Worm (Caenorhabditis elegans) whole organism, L4 larva: ENCODE data around the gene ykt-6.
A peak's percentile ranks its signal among the peaks of the same experiment; 100 is the strongest.

Source experiments
- D1046.2 ChIP-seq: fragments of 200-800 bp; sonication (Bioruptor generic); IDR thresholded peaks from 2 replicates; pipeline ENCODE4 v1.3.6; 2022; ENCODE audit warnings: missing genetic modification characterization, missing compliant biosample characterization
- F26F4.8 ChIP-seq: fragments of 200-800 bp; sonication (Bioruptor generic); conservative IDR thresholded peaks from 2 replicates; pipeline ENCODE4 v1.3.6; 2022; ENCODE audit warnings: missing genetic modification characterization, missing compliant biosample characterization
- F37D6.2 ChIP-seq: sonication (generic microtip); optimal IDR thresholded peaks from 2 replicates; lab custom pipeline; 2016; ENCODE audit warnings: mild to moderate bottlenecking, missing genetic modification characterization, missing compliant biosample characterization
- F44E2.7 ChIP-seq: fragments of 200-800 bp; sonication (Bioruptor generic); IDR thresholded peaks from 2 replicates; pipeline ENCODE4 v2.1.2; 2022; ENCODE audit warnings: missing genetic modification characterization, missing compliant biosample characterization
- F49E8.2 ChIP-seq: sonication (generic microtip); optimal IDR thresholded peaks from 2 replicates; lab custom pipeline; 2016; ENCODE audit warnings: missing compliant biosample characterization, mild to moderate bottlenecking, missing genetic modification characterization, borderline replicate concordance
- R02D3.7 ChIP-seq: fragments of 150-350 bp; sonication (generic microtip); optimal IDR thresholded peaks from 3 replicates; lab custom pipeline; 2014; ENCODE audit warnings: missing biosample characterization, missing genetic modification characterization
- T26A8.4 ChIP-seq: fragments of 200-800 bp; sonication (Bioruptor generic); IDR thresholded peaks from 2 replicates; pipeline ENCODE4 v1.3.6; 2022; ENCODE audit warnings: missing genetic modification characterization, missing compliant biosample characterization
- Y48G9A.11 ChIP-seq: fragments of 200-800 bp; sonication (Bioruptor generic); IDR thresholded peaks from 2 replicates; pipeline ENCODE4 v1.3.6; 2022; ENCODE audit warnings: missing genetic modification reagents, missing genetic modification characterization, missing compliant biosample characterization
- ZK546.5 ChIP-seq, 2 experiments: sonication (generic microtip); optimal IDR thresholded peaks; 2 replicates each; lab custom pipeline; 2017; ENCODE audit warnings: missing biosample characterization in 2 of 2, missing genetic modification characterization in 2 of 2
- aly-2 ChIP-seq: sonication (generic microtip); optimal IDR thresholded peaks from 2 replicates; lab custom pipeline; 2018; ENCODE audit warnings: missing biosample characterization, missing genetic modification characterization
- ama-1 ChIP-seq: fragments of 150-350 bp; optimal IDR thresholded peaks from 2 replicates; lab custom pipeline; 2014; ENCODE audit warnings: inconsistent platforms, mixed read lengths
- cey-2 ChIP-seq: sonication (generic microtip); optimal IDR thresholded peaks from 3 replicates; lab custom pipeline; 2017; ENCODE audit warnings: missing genetic modification characterization, mild to moderate bottlenecking, missing compliant biosample characterization, antibody characterized with exemption, borderline replicate concordance; ENCODE audit not compliant: insufficient read depth
- ctbp-1 ChIP-seq: fragments of 200-800 bp; sonication (Bioruptor generic); IDR thresholded peaks from 2 replicates; pipeline ENCODE4 v1.3.6; 2022; ENCODE audit warnings: missing genetic modification reagents, missing genetic modification characterization, missing compliant biosample characterization
- daf-16 ChIP-seq, 3 experiments: sonication (generic microtip); optimal IDR thresholded peaks; 2 replicates each; lab custom pipeline; 2016 to 2017; ENCODE audit warnings: missing genetic modification characterization in 3 of 3, missing genetic modification reagents in 3 of 3, mild to moderate bottlenecking in 2 of 3, missing compliant biosample characterization in 2 of 3, missing biosample characterization in 1 of 3, moderate library complexity in 1 of 3
- daf-8 ChIP-seq: fragments of 200-800 bp; sonication (Bioruptor generic); IDR thresholded peaks from 2 replicates; pipeline ENCODE4 v1.3.6; 2022; ENCODE audit warnings: missing genetic modification characterization, missing compliant biosample characterization
- dmd-9 ChIP-seq: fragments of 200-800 bp; sonication (Bioruptor generic); IDR thresholded peaks from 2 replicates; pipeline ENCODE4 v1.3.6; 2022; ENCODE audit warnings: missing genetic modification reagents, missing genetic modification characterization, missing compliant biosample characterization
- dve-1 ChIP-seq: sonication (generic microtip); optimal IDR thresholded peaks from 2 replicates; lab custom pipeline; 2017; ENCODE audit warnings: antibody characterized with exemption, mild to moderate bottlenecking, missing genetic modification characterization, missing compliant biosample characterization; ENCODE audit not compliant: insufficient read depth
- egl-27 ChIP-seq: sonication (generic microtip); optimal IDR thresholded peaks from 3 replicates; lab custom pipeline; 2017; ENCODE audit warnings: missing biosample characterization, missing genetic modification reagents, missing genetic modification characterization
- fos-1 ChIP-seq: fragments of 150-350 bp; optimal IDR thresholded peaks from 2 replicates; lab custom pipeline; 2014; ENCODE audit warnings: missing biosample characterization, missing genetic modification characterization
- gei-8 ChIP-seq: fragments of 200-800 bp; sonication (Bioruptor generic); optimal IDR thresholded peaks from 2 replicates; lab custom pipeline; 2018; ENCODE audit warnings: mild to moderate bottlenecking, missing genetic modification characterization, missing compliant biosample characterization
- hlh-11 ChIP-seq: fragments of 200-800 bp; sonication (Bioruptor generic); optimal IDR thresholded peaks from 2 replicates; lab custom pipeline; 2018; ENCODE audit warnings: mild to moderate bottlenecking, missing genetic modification characterization, missing compliant biosample characterization
- hlh-30 ChIP-seq: sonication (generic microtip); optimal IDR thresholded peaks from 2 replicates; lab custom pipeline; 2017; ENCODE audit warnings: antibody characterized with exemption, mild to moderate bottlenecking, missing genetic modification characterization, missing compliant biosample characterization; ENCODE audit not compliant: insufficient read depth
- hmg-1.1 ChIP-seq: fragments of 200-800 bp; sonication (Bioruptor generic); IDR thresholded peaks from 2 replicates; pipeline ENCODE4 v1.3.6; 2022; ENCODE audit warnings: missing genetic modification reagents, missing genetic modification characterization, missing compliant biosample characterization
- lim-7 ChIP-seq: fragments of 200-800 bp; sonication (Bioruptor generic); IDR thresholded peaks from 2 replicates; pipeline ENCODE4 v1.3.6; 2022; ENCODE audit warnings: missing genetic modification characterization, missing compliant biosample characterization
- lin-39 ChIP-seq: fragments of 150-350 bp; optimal IDR thresholded peaks from 2 replicates; lab custom pipeline; 2014; ENCODE audit warnings: missing biosample characterization, missing genetic modification reagents, missing genetic modification characterization
- lsy-2 ChIP-seq, 2 experiments: fragments of 150-350 bp in 1 of 2; sonication (generic microtip) in 1 of 2; optimal IDR thresholded peaks; 2 replicates each; lab custom pipeline; 2014 to 2017; ENCODE audit warnings: missing biosample characterization in 2 of 2, missing genetic modification characterization in 2 of 2
- madf-9 ChIP-seq: fragments of 200-800 bp; sonication (Bioruptor generic); conservative IDR thresholded peaks from 2 replicates; pipeline ENCODE4 v1.3.6; 2022; ENCODE audit warnings: missing genetic modification reagents, missing genetic modification characterization, missing compliant biosample characterization
- mdl-1 ChIP-seq, 2 experiments: fragments of 150-350 bp in 1 of 2; sonication (generic microtip) in 1 of 2; optimal IDR thresholded peaks; 2 replicates each; lab custom pipeline; 2014 to 2017; ENCODE audit warnings: missing biosample characterization in 2 of 2, missing genetic modification characterization in 2 of 2
- mdt-29 ChIP-seq: fragments of 200-800 bp; sonication (Bioruptor generic); IDR thresholded peaks from 2 replicates; pipeline ENCODE4 v1.3.6; 2022; ENCODE audit warnings: missing genetic modification reagents, missing genetic modification characterization, missing compliant biosample characterization
- mes-2 ChIP-seq: sonication (generic microtip); optimal IDR thresholded peaks from 2 replicates; lab custom pipeline; 2016; ENCODE audit warnings: missing genotype, mild to moderate bottlenecking, missing genetic modification characterization, missing compliant biosample characterization; ENCODE audit not compliant: poor library complexity, severe bottlenecking
- mxl-2 ChIP-seq: fragments of 200-800 bp; sonication (Bioruptor generic); conservative IDR thresholded peaks from 2 replicates; pipeline ENCODE4 v1.3.6; 2022; ENCODE audit warnings: missing genetic modification reagents, missing genetic modification characterization, missing compliant biosample characterization
- nhr-11 ChIP-seq: fragments of 150-350 bp; optimal IDR thresholded peaks from 2 replicates; lab custom pipeline; 2014; ENCODE audit warnings: missing biosample characterization, missing genetic modification characterization
- nhr-111 ChIP-seq: fragments of 200-800 bp; sonication (Bioruptor generic); optimal IDR thresholded peaks from 2 replicates; lab custom pipeline; 2018; ENCODE audit warnings: mild to moderate bottlenecking, missing genetic modification characterization, missing compliant biosample characterization
- nhr-237 ChIP-seq: sonication (generic microtip); optimal IDR thresholded peaks from 2 replicates; lab custom pipeline; 2017; ENCODE audit warnings: missing biosample characterization, missing genetic modification characterization
- nhr-28 ChIP-seq: fragments of 150-350 bp; optimal IDR thresholded peaks from 2 replicates; lab custom pipeline; 2014; ENCODE audit warnings: missing biosample characterization, missing genetic modification characterization
- nhr-41 ChIP-seq: fragments of 200-800 bp; sonication (Bioruptor generic); IDR thresholded peaks from 2 replicates; pipeline ENCODE4 v1.3.6; 2022; ENCODE audit warnings: missing genetic modification reagents, missing genetic modification characterization, missing compliant biosample characterization
- nhr-42 ChIP-seq: fragments of 200-800 bp; sonication (Bioruptor generic); IDR thresholded peaks from 2 replicates; pipeline ENCODE4 v1.3.6; 2022; ENCODE audit warnings: missing genetic modification characterization, missing compliant biosample characterization
- nhr-6 ChIP-seq: fragments of 150-350 bp; optimal IDR thresholded peaks from 2 replicates; lab custom pipeline; 2014; ENCODE audit warnings: missing biosample characterization, missing genetic modification characterization
- nhr-77 ChIP-seq: fragments of 150-350 bp; optimal IDR thresholded peaks from 2 replicates; lab custom pipeline; 2014; ENCODE audit warnings: missing biosample characterization, missing genetic modification characterization
- php-3 ChIP-seq: fragments of 200-800 bp; sonication (Bioruptor generic); IDR thresholded peaks from 2 replicates; pipeline ENCODE4 v1.3.6; 2022; ENCODE audit warnings: missing genetic modification reagents, missing genetic modification characterization, missing compliant biosample characterization
- rbr-2 ChIP-seq: sonication (generic microtip); optimal IDR thresholded peaks from 2 replicates; lab custom pipeline; 2016; ENCODE audit warnings: missing genotype, missing genetic modification characterization, missing compliant biosample characterization
- sdz-12 ChIP-seq: fragments of 200-800 bp; sonication (Bioruptor generic); optimal IDR thresholded peaks from 2 replicates; lab custom pipeline; 2018; ENCODE audit warnings: mild to moderate bottlenecking, missing genetic modification characterization, missing compliant biosample characterization
- spr-1 ChIP-seq: sonication (generic microtip); optimal IDR thresholded peaks from 2 replicates; lab custom pipeline; 2016; ENCODE audit warnings: mild to moderate bottlenecking, missing genetic modification characterization, missing compliant biosample characterization
- tra-1 ChIP-seq: fragments of 200-800 bp; sonication (Bioruptor generic); IDR thresholded peaks from 2 replicates; pipeline ENCODE4 v1.3.6; 2022; ENCODE audit warnings: missing genetic modification reagents, missing genetic modification characterization, missing compliant biosample characterization
- unc-130 ChIP-seq: sonication (generic microtip); optimal IDR thresholded peaks from 2 replicates; lab custom pipeline; 2016; ENCODE audit warnings: missing genetic modification reagents, missing genetic modification characterization, missing compliant biosample characterization
- unc-39 ChIP-seq: sonication (generic microtip); optimal IDR thresholded peaks from 2 replicates; lab custom pipeline; 2017; ENCODE audit warnings: missing biosample characterization, missing genetic modification characterization
- unc-62 ChIP-seq, 3 experiments: fragments of 150-350 bp in 1 of 3; sonication (generic microtip); optimal IDR thresholded peaks in 2 of 3; peaks in 1 of 3; 1 replicate in 1 of 3; 2 replicates in 2 of 3; lab custom pipeline; 2014 to 2017; ENCODE audit warnings: missing biosample characterization in 3 of 3, missing genetic modification characterization in 3 of 3, missing genetic modification reagents in 3 of 3, missing genotype in 1 of 3
- vab-7 ChIP-seq: fragments of 200-800 bp; sonication (Bioruptor generic); IDR thresholded peaks from 2 replicates; pipeline ENCODE4 v1.3.6; 2022; ENCODE audit warnings: missing genetic modification reagents, missing genetic modification characterization, missing compliant biosample characterization
- zfp-3 ChIP-seq: fragments of 200-800 bp; sonication (Bioruptor generic); conservative IDR thresholded peaks from 2 replicates; pipeline ENCODE4 v1.3.6; 2022; ENCODE audit warnings: missing genetic modification reagents, missing genetic modification characterization, missing compliant biosample characterization
- zip-2 ChIP-seq: fragments of 150-350 bp; optimal IDR thresholded peaks from 2 replicates; lab custom pipeline; 2014; ENCODE audit warnings: missing biosample characterization, missing genetic modification characterization
- ztf-7 ChIP-seq: fragments of 150-350 bp; optimal IDR thresholded peaks from 2 replicates; lab custom pipeline; 2014; ENCODE audit warnings: missing biosample characterization, missing genetic modification characterization

The ykt-6 gene

DNA sequence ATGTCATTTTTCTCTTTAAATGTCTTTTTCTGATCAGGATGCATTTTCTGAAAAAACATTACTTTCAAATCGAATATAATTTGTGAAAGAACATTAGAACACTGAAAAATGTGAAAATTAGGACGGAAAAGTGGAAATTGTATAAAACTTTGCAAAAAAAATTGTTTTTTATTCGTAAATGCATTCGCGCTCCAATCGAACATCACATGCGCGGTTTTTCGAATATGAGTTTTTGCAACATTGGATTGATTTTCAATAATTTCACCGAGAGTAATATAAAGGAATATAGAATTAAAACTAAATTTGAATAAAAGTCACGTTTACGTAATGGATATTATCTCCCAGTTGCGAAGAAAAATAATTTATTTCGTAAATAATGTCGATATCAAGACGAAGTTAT is 10.2 kb downstream of the ykt-6 start, which contains the start of the genes spot-1 and B0361.11 (continued):
- TF ChIP-seq rbr-2 (tag; lab: Kevin White, UChicago) (no peak), Y48G9A.11 (GFP tag; lab: Robert Waterston, UW) (no peak), R02D3.7 (no peak), F26F4.8 (GFP tag; lab: Robert Waterston, UW) (no peak), nhr-77 (peak; percentile 23), hmg-1.1 (GFP tag; lab: Robert Waterston, UW) (0 out of 2 replicates have a peak, but pooled peaks have one; percentile 9), nhr-11 (tag; lab: Kevin White, UChicago) (no peak), D1046.2 (GFP tag; lab: Robert Waterston, UW) (no peak), hlh-30 (peak; percentile 78), F49E8.2 (tag; lab: Kevin White, UChicago) (no peak), gei-8 (GFP tag; lab: Kevin White, UChicago) (no peak), T26A8.4 (GFP tag; lab: Robert Waterston, UW) (no peak), unc-62 (GFP tag; optimal IDR thresholded peaks at IDR 0.05 in 1 of 2; lab: Kevin White, UChicago) (peak in 1 of 2 experiments; percentile 30), unc-62 (tag; optimal IDR thresholded peaks at IDR 0.05; lab: Kevin White, UChicago) (no peak), daf-16 (GFP tag; optimal IDR thresholded peaks at IDR 0.05; lab: Kevin White, UChicago) (no peak), daf-16 (tag; optimal IDR thresholded peaks at IDR 0.05; lab: Kevin White, UChicago) (peak; percentile 28), F44E2.7 (GFP tag; lab: Robert Waterston, UW) (no peak), unc-130 (GFP tag; lab: Kevin White, UChicago) (no peak), F37D6.2 (tag; lab: Kevin White, UChicago) (no peak), mdl-1 (tag; optimal IDR thresholded peaks at IDR 0.05; lab: Kevin White, UChicago) (no peak), ama-1 (lab: Kevin White, UChicago) (no peak), lin-39 (tag; lab: Kevin White, UChicago) (no peak), sdz-12 (GFP tag; lab: Kevin White, UChicago) (no peak), unc-39 (tag; lab: Kevin White, UChicago) (no peak), nhr-41 (no peak), zip-2 (tag; lab: Kevin White, UChicago) (peak; percentile 3), nhr-6 (peak; percentile 81), zfp-3 (GFP tag; lab: Robert Waterston, UW) (no peak), nhr-28 (tag; lab: Kevin White, UChicago) (peak; percentile 20), mdt-29 (GFP tag; lab: Robert Waterston, UW) (no peak), php-3 (GFP tag; lab: Robert Waterston, UW) (no peak), nhr-111 (GFP tag; lab: Kevin White, UChicago) (no peak), fos-1 (tag; lab: Kevin White, UChicago) (no peak), cey-2 (tag; lab: Kevin White, UChicago) (no peak), spr-1 (tag; lab: Kevin White, UChicago) (no peak), lim-7 (no peak), vab-7 (no peak), nhr-42 (GFP tag; lab: Robert Waterston, UW) (no peak), egl-27 (tag; lab: Kevin White, UChicago) (no peak), mxl-2 (no peak), ZK546.5 (tag; optimal IDR thresholded peaks at IDR 0.05; lab: Kevin White, UChicago) (no peak), hlh-11 (tag; lab: Kevin White, UChicago) (no peak), daf-8 (no peak), ctbp-1 (GFP tag; lab: Robert Waterston, UW) (no peak), dve-1 (tag; lab: Kevin White, UChicago) (peak; percentile 52), madf-9 (no peak), aly-2 (tag; lab: Kevin White, UChicago) (no peak), tra-1 (GFP tag; lab: Robert Waterston, UW) (no peak), mes-2 (tag; lab: Kevin White, UChicago) (peak; percentile 63), dmd-9 (no peak), nhr-237 (tag; lab: Kevin White, UChicago) (no peak), lsy-2 (tag; optimal IDR thresholded peaks at IDR 0.05; lab: Kevin White, UChicago) (peak in 1 of 2 experiments; percentile 78), ztf-7 (tag; lab: Kevin White, UChicago) (no peak)
